Fruit fly (Drosophila melanogaster): ENCODE data around the gene CG9123.

- TF ChIP-seq CG16779 (tag; optimal IDR thresholded peaks at IDR 0.05): no peak
- TF ChIP-seq topi (GFP tag; optimal IDR thresholded peaks at IDR 0.05): no peak
- TF ChIP-seq fd85E (GFP tag; optimal IDR thresholded peaks at IDR 0.05): no peak
- no peak for TF ChIP-seq Smox (GFP tag; optimal IDR thresholded peaks at IDR 0.05)
- no peak for TF ChIP-seq CG4318 (GFP tag; optimal IDR thresholded peaks at IDR 0.05)
- TF ChIP-seq CG6276 (GFP tag; optimal IDR thresholded peaks at IDR 0.05): no peak
- no peak for TF ChIP-seq Eip75B (GFP tag; optimal IDR thresholded peaks at IDR 0.05)
- no peak for TF ChIP-seq Sox15 (GFP tag; optimal IDR thresholded peaks at IDR 0.05)
- no peak for TF ChIP-seq fkh (GFP tag; optimal IDR thresholded peaks at IDR 0.05)
- TF ChIP-seq Ets21C (GFP tag; optimal IDR thresholded peaks at IDR 0.05): no peak
- TF ChIP-seq CG6163 (GFP tag; IDR thresholded peaks at IDR 0.05): no peak
- TF ChIP-seq esn (GFP tag; optimal IDR thresholded peaks at IDR 0.05): no peak
- no peak for TF ChIP-seq Eip93F (GFP tag; optimal IDR thresholded peaks at IDR 0.05)
These were observed 21.7 kb upstream of the CG9123 start for dm6 chrX:15363649-15364048.

Data from whole organism, prepupa.